Fruit fly (Drosophila melanogaster) whole organism, pupa: ENCODE results near the gene Rh4.

Experiments
- CG13204 ChIP-seq: fragments of 200-800 bp; sonication (Bioruptor generic); optimal IDR thresholded peaks from 2 replicates; lab custom pipeline; 2018; ENCODE audit warnings: missing biosample characterization, mild to moderate bottlenecking, missing genetic modification characterization, moderate library complexity
- CG14655 ChIP-seq: fragments of 200-800 bp; sonication (Bioruptor generic); optimal IDR thresholded peaks from 3 replicates; lab custom pipeline; 2017; ENCODE audit warnings: mild to moderate bottlenecking, missing biosample characterization, missing genetic modification reagents, missing genetic modification characterization
- CG17806 ChIP-seq: fragments of 200-800 bp; sonication (Bioruptor generic); optimal IDR thresholded peaks from 2 replicates; lab custom pipeline; 2018; ENCODE audit warnings: missing biosample characterization, mild to moderate bottlenecking, missing genetic modification characterization, moderate library complexity
- EcR ChIP-seq: fragments of 200-800 bp; sonication (Bioruptor generic); optimal IDR thresholded peaks from 3 replicates; lab custom pipeline; 2019; ENCODE audit warnings: missing biosample characterization, missing genetic modification characterization, mild to moderate bottlenecking, moderate library complexity, missing genetic modification reagents
- Ets98B ChIP-seq: fragments of 200-800 bp; sonication (Bioruptor generic); IDR thresholded peaks from 2 replicates; pipeline ENCODE4 v1.3.6; 2022; ENCODE audit warnings: missing biosample characterization, missing genetic modification characterization
- gl ChIP-seq: fragments of 200-800 bp; sonication (Bioruptor generic); optimal IDR thresholded peaks from 2 replicates; lab custom pipeline; 2018; ENCODE audit warnings: missing biosample characterization, mild to moderate bottlenecking, missing genetic modification characterization

Rh4 gene

DNA sequence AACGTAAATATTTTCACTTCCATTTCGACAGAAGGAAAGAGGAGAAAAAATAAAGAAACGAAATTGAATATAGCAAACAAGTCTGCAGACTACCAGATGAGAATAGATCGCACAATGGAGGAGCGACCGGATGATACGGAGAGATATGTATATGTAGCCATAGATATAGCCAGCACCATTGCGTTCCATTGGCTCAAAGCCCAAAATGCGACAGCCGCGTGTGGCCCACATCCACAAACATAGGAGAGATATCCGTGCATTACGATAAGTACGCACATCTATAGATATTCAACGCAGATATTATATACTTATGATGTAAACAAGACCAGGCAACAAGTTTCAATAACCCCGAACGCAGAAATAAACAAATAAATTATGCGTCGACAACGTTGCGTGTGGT lies 59.0 kb downstream of the Rh4 start:
- peak; percentile 22 for TF ChIP-seq CG14655 (GFP tag; lab: Kevin White, UChicago)
- TF ChIP-seq gl: peak; percentile 38
- TF ChIP-seq CG13204 (GFP tag; lab: Kevin White, UChicago): no peak
- no peak for TF ChIP-seq Ets98B
- peak; percentile 67 for TF ChIP-seq EcR (GFP tag; lab: Kevin White, UChicago)
- peak; percentile 0 for TF ChIP-seq CG17806
